Worm (Caenorhabditis elegans): ENCODE data around the gene evl-20.

evl-20 gene

DNA sequence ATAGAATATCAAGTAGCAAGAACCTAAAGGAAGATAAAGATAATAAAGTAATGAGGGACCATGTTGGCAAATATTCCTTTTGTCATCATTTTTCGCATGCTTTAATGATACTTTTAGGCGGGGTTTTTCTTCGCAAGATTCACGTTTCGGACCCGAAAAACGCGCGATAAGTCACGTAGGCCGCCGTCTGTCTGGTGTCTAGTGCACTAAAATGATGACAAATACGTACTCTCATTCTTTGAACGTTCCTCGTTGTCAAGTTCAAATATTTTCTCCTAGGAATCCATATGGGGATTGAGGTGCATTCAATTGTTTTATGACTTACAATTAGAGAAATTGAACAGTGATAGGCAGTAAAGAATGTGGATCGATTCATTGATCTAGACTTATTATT is 39.7 kb downstream of the evl-20 start, which contains the start of gene taap-1 (continued):
- TF ChIP-seq ceh-32 (tag; optimal IDR thresholded peaks at IDR 0.05; ENCODE audit: poor library complexity) (no peak), daf-16 (GFP tag; optimal IDR thresholded peaks at IDR 0.05) (no peak), daf-16 (tag; optimal IDR thresholded peaks at IDR 0.05) (no peak), hif-1 (tag; optimal IDR thresholded peaks at IDR 0.05) (peak; percentile 94 to 100), nhr-28 (tag; optimal IDR thresholded peaks at IDR 0.05) (peak; percentile 4), nhr-111 (GFP tag; optimal IDR thresholded peaks at IDR 0.05) (no peak), nhr-237 (tag; optimal IDR thresholded peaks at IDR 0.05) (no peak), gei-8 (GFP tag; optimal IDR thresholded peaks at IDR 0.05) (no peak), unc-62 (GFP tag; optimal IDR thresholded peaks at IDR 0.05 in 1 of 2) (no peak), unc-62 (tag; optimal IDR thresholded peaks at IDR 0.05) (no peak), php-3 (GFP tag; IDR thresholded peaks at IDR 0.05) (no peak), mxl-2 (GFP tag; conservative IDR thresholded peaks at IDR 0.05) (no peak), daf-8 (GFP tag; IDR thresholded peaks at IDR 0.05) (no peak), vab-7 (GFP tag; IDR thresholded peaks at IDR 0.05) (no peak), unc-39 (tag; optimal IDR thresholded peaks at IDR 0.05) (no peak), rbr-2 (tag; optimal IDR thresholded peaks at IDR 0.05) (no peak), zag-1 (tag; optimal IDR thresholded peaks at IDR 0.05) (no peak)

DNA sequence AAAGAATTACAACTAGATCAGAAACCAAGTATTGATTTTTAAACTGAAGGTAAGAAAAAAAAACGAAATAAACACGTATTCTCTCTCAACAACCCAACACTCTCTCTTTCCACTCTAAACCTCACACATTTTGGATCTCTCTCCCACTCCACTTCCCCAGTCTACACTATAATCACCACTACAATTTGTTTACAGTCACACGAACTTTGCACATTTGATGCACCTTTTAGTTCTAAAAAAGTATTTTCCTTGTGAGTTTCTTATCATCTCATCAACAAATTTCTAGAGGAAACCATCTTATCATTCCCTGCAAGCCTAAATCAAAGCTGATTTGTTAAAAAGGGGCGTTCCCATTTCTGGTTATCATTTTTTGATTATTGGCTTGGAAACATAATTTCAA is 40.4 kb downstream of the evl-20 start:
- TF ChIP-seq lsy-2 (tag; optimal IDR thresholded peaks at IDR 0.05): peak in 1 of 2 experiments; percentile 51
- TF ChIP-seq sdz-12 (GFP tag; optimal IDR thresholded peaks at IDR 0.05): no peak
- TF ChIP-seq mxl-3 (GFP tag; optimal IDR thresholded peaks at IDR 0.05): peak; percentile 19
- TF ChIP-seq nhr-77 (tag; optimal IDR thresholded peaks at IDR 0.05): peak; percentile 73
- TF ChIP-seq daf-12 (tag; optimal IDR thresholded peaks at IDR 0.05): no peak
- no peak for TF ChIP-seq ZK337.2 (GFP tag; IDR thresholded peaks at IDR 0.05)
- no peak for TF ChIP-seq snpc-4 (tag; optimal IDR thresholded peaks at IDR 0.05)
- TF ChIP-seq hlh-30 (tag; optimal IDR thresholded peaks at IDR 0.05; ENCODE audit: insufficient read depth): peak; percentile 54
- no peak for TF ChIP-seq tag-97 (GFP tag; IDR thresholded peaks at IDR 0.05)
- peak in 1 of 2 experiments; percentile 77 for TF ChIP-seq daf-16 (GFP tag; optimal IDR thresholded peaks at IDR 0.05)
- TF ChIP-seq daf-16 (tag; optimal IDR thresholded peaks at IDR 0.05): peak; percentile 98
- TF ChIP-seq aha-1 (tag): peak; percentile 80
- TF ChIP-seq nhr-25 (tag; optimal IDR thresholded peaks at IDR 0.05; ENCODE audit: borderline replicate concordance, insufficient read depth): peak; percentile 16
- peak; percentile 100 for TF ChIP-seq nhr-28 (tag; optimal IDR thresholded peaks at IDR 0.05)
- no peak for TF ChIP-seq F37D6.2 (tag; optimal IDR thresholded peaks at IDR 0.05)
- peak; percentile 94 for TF ChIP-seq dve-1 (tag; optimal IDR thresholded peaks at IDR 0.05; ENCODE audit: insufficient read depth)
- TF ChIP-seq php-3 (GFP tag; IDR thresholded peaks at IDR 0.05): peak; percentile 63; the same call in 1 of the 2 replicates
- TF ChIP-seq nhr-102 (tag; optimal IDR thresholded peaks at IDR 0.05): peak; percentile 18
- TF ChIP-seq D1046.2 (GFP tag; IDR thresholded peaks at IDR 0.05): no peak
- TF ChIP-seq mdl-1 (tag; optimal IDR thresholded peaks at IDR 0.05): no peak
- no peak for TF ChIP-seq zag-1 (tag; optimal IDR thresholded peaks at IDR 0.05)
- peak; percentile 73 for TF ChIP-seq nhr-48 (tag; optimal IDR thresholded peaks at IDR 0.05)
- no peak for TF ChIP-seq egl-43 (GFP tag; IDR thresholded peaks at IDR 0.05)
- TF ChIP-seq hlh-11 (tag; optimal IDR thresholded peaks at IDR 0.05): peak; percentile 87
- peak; percentile 58 for TF ChIP-seq mep-1 (tag; optimal IDR thresholded peaks at IDR 0.05)
- TF ChIP-seq lin-29 (GFP tag; IDR thresholded peaks at IDR 0.05): no peak
- peak in 1 of 2 experiments; percentile 86 for TF ChIP-seq hif-1 (tag; optimal IDR thresholded peaks at IDR 0.05)
- TF ChIP-seq duxl-1 (tag; optimal IDR thresholded peaks at IDR 0.05; ENCODE audit: poor library complexity): no peak
- no peak for TF ChIP-seq madf-5 (GFP tag; IDR thresholded peaks at IDR 0.05)
- no peak for TF ChIP-seq hmg-1.1 (GFP tag; IDR thresholded peaks at IDR 0.05)
- TF ChIP-seq lin-13 (GFP tag; optimal IDR thresholded peaks at IDR 0.05): peak; percentile 41
- peak; percentile 30 for TF ChIP-seq mes-2 (tag; optimal IDR thresholded peaks at IDR 0.05; ENCODE audit: poor library complexity, severe bottlenecking)
- TF ChIP-seq dmd-6 (GFP tag; IDR thresholded peaks at IDR 0.05): peak; percentile 85
- TF ChIP-seq pha-4 (GFP tag; IDR thresholded peaks at IDR 0.05): 0 out of 2 replicates have a peak, but pooled peaks have one; percentile 42
- TF ChIP-seq pha-4 (tag; optimal IDR thresholded peaks at IDR 0.05): no peak
- TF ChIP-seq dmd-9 (GFP tag; IDR thresholded peaks at IDR 0.05): no peak
- TF ChIP-seq ceh-62 (tag; optimal IDR thresholded peaks at IDR 0.05): no peak
- peak; percentile 56 for TF ChIP-seq pqm-1 (tag; optimal IDR thresholded peaks at IDR 0.05)
- no peak for TF ChIP-seq T26A8.4 (GFP tag; IDR thresholded peaks at IDR 0.05)

Data from whole organism, L4 larva.